Worm (Caenorhabditis elegans): Measurements from ENCODE around the gene unc-80.

ce11 chrV:20868329-20868728 lies 11.1 kb upstream of the unc-80 start, which contains the start of gene F31D4.8:
- TF ChIP-seq B0310.2 (tag; optimal IDR thresholded peaks at IDR 0.05) (no peak), hmg-4 (GFP tag; optimal IDR thresholded peaks at IDR 0.05) (no peak), tra-4 (tag; optimal IDR thresholded peaks at IDR 0.05) (no peak), ama-1 (optimal IDR thresholded peaks at IDR 0.05) (no peak), sea-1 (GFP tag; conservative IDR thresholded peaks at IDR 0.05) (no peak), ceh-36 (tag; optimal IDR thresholded peaks at IDR 0.05) (no peak), flt-1 (GFP tag; IDR thresholded peaks at IDR 0.05) (no peak), F13C5.2 (tag; optimal IDR thresholded peaks at IDR 0.05) (no peak), pes-1 (GFP tag; IDR thresholded peaks at IDR 0.05) (no peak), aly-1 (tag; optimal IDR thresholded peaks at IDR 0.05) (no peak)
